Worm (Caenorhabditis elegans) whole organism, mixed stage, embryonic: Measurements from ENCODE around the gene srx-6.
"Not testable (repeated sequence)": the region's sequence is repeated elsewhere in the genome, so short reads cannot be mapped to it uniquely, and the experiment has no call there.

Experiments used
- M03D4.4 ChIP-seq: sonication (generic microtip); optimal IDR thresholded peaks from 2 replicates; lab custom pipeline; 2017; ENCODE audit warnings: mild to moderate bottlenecking, missing genetic modification characterization, missing compliant biosample characterization
- bed-3 ChIP-seq: fragments of 200-800 bp; sonication (Bioruptor generic); optimal IDR thresholded peaks from 3 replicates; lab custom pipeline; 2018; ENCODE audit warnings: mild to moderate bottlenecking, missing genetic modification characterization, moderate library complexity, missing compliant biosample characterization
- blmp-1 ChIP-seq: fragments of 150-350 bp; optimal IDR thresholded peaks from 2 replicates; lab custom pipeline; 2014; ENCODE audit warnings: missing biosample characterization, missing genetic modification characterization
- ceh-43 ChIP-seq: fragments of 200-800 bp; sonication (Bioruptor generic); optimal IDR thresholded peaks from 2 replicates; lab custom pipeline; 2018; ENCODE audit warnings: mild to moderate bottlenecking, missing genetic modification characterization, moderate library complexity, missing compliant biosample characterization
- ceh-83 ChIP-seq: fragments of 200-800 bp; sonication (Bioruptor generic); optimal IDR thresholded peaks from 2 replicates; lab custom pipeline; 2018; ENCODE audit warnings: mild to moderate bottlenecking, missing genetic modification characterization, missing compliant biosample characterization
- ces-1 ChIP-seq: fragments of 150-350 bp; optimal IDR thresholded peaks from 2 replicates; lab custom pipeline; 2014; ENCODE audit warnings: missing biosample characterization, missing genetic modification reagents, missing genetic modification characterization
- drap-1 ChIP-seq: fragments of 200-800 bp; sonication (Bioruptor generic); optimal IDR thresholded peaks from 3 replicates; lab custom pipeline; 2018; ENCODE audit warnings: mild to moderate bottlenecking, missing genetic modification characterization, missing compliant biosample characterization
- elt-1 ChIP-seq: sonication (generic microtip); optimal IDR thresholded peaks from 2 replicates; lab custom pipeline; 2017; ENCODE audit warnings: missing genetic modification characterization, mild to moderate bottlenecking, missing compliant biosample characterization, antibody characterized with exemption, moderate library complexity, borderline replicate concordance; ENCODE audit not compliant: insufficient read depth
- elt-3 ChIP-seq: fragments of 150-350 bp; optimal IDR thresholded peaks from 2 replicates; lab custom pipeline; 2014; ENCODE audit warnings: missing biosample characterization, missing genetic modification characterization
- ham-2 ChIP-seq: fragments of 200-800 bp; sonication (Bioruptor generic); optimal IDR thresholded peaks from 2 replicates; lab custom pipeline; 2018; ENCODE audit warnings: mild to moderate bottlenecking, missing genetic modification characterization, missing compliant biosample characterization
- hlh-1 ChIP-seq: fragments of 150-350 bp; optimal IDR thresholded peaks from 2 replicates; lab custom pipeline; 2014; ENCODE audit warnings: missing biosample characterization, missing genetic modification reagents, missing genetic modification characterization
- lin-13 ChIP-seq: fragments of 150-350 bp; optimal IDR thresholded peaks from 2 replicates; lab custom pipeline; 2014; ENCODE audit warnings: missing biosample characterization, missing genetic modification characterization
- lin-32 ChIP-seq: fragments of 200-800 bp; sonication (Bioruptor generic); optimal IDR thresholded peaks from 2 replicates; lab custom pipeline; 2018; ENCODE audit warnings: mild to moderate bottlenecking, missing genetic modification characterization, missing compliant biosample characterization
- lsy-2 ChIP-seq: fragments of 150-350 bp; optimal IDR thresholded peaks from 2 replicates; lab custom pipeline; 2014; ENCODE audit warnings: missing biosample characterization, missing genetic modification characterization
- mab-5 ChIP-seq: fragments of 150-350 bp; optimal IDR thresholded peaks from 2 replicates; lab custom pipeline; 2014; ENCODE audit warnings: missing biosample characterization, missing genetic modification characterization
- mep-1 ChIP-seq: fragments of 150-350 bp; optimal IDR thresholded peaks from 2 replicates; lab custom pipeline; 2017; ENCODE audit warnings: missing biosample characterization, missing genetic modification reagents, missing genetic modification characterization, inconsistent platforms
- mls-2 ChIP-seq: sonication (generic microtip); optimal IDR thresholded peaks from 2 replicates; lab custom pipeline; 2016; ENCODE audit warnings: mild to moderate bottlenecking, missing genetic modification characterization, moderate library complexity, missing compliant biosample characterization
- nhr-12 ChIP-seq: fragments of 150-350 bp; optimal IDR thresholded peaks from 2 replicates; lab custom pipeline; 2014; ENCODE audit warnings: missing biosample characterization, missing genetic modification characterization
- nhr-2 ChIP-seq: fragments of 150-350 bp; optimal IDR thresholded peaks from 2 replicates; lab custom pipeline; 2014; ENCODE audit warnings: missing biosample characterization, missing genetic modification characterization
- nhr-237 ChIP-seq: fragments of 150-350 bp; optimal IDR thresholded peaks from 2 replicates; lab custom pipeline; 2014; ENCODE audit warnings: missing biosample characterization, missing genetic modification characterization
- nhr-28 ChIP-seq: fragments of 150-350 bp; optimal IDR thresholded peaks from 2 replicates; lab custom pipeline; 2014; ENCODE audit warnings: missing biosample characterization, missing genetic modification characterization
- nhr-76 ChIP-seq: sonication (generic microtip); optimal IDR thresholded peaks from 2 replicates; lab custom pipeline; 2017; ENCODE audit warnings: missing biosample characterization, missing genetic modification characterization
- pha-4 ChIP-seq: fragments of 150-350 bp; optimal IDR thresholded peaks from 2 replicates; lab custom pipeline; 2018; ENCODE audit warnings: missing biosample characterization, missing genetic modification reagents, missing genetic modification characterization
- sem-2 ChIP-seq: fragments of 200-800 bp; sonication (Bioruptor generic); optimal IDR thresholded peaks from 2 replicates; lab custom pipeline; 2018; ENCODE audit warnings: mild to moderate bottlenecking, missing genetic modification characterization, missing compliant biosample characterization
- sptf-1 ChIP-seq: sonication (generic microtip); optimal IDR thresholded peaks from 2 replicates; lab custom pipeline; 2017; ENCODE audit warnings: mild to moderate bottlenecking, missing genetic modification characterization, moderate library complexity, missing compliant biosample characterization
- tbx-8 ChIP-seq: fragments of 200-800 bp; sonication (Bioruptor generic); optimal IDR thresholded peaks from 2 replicates; lab custom pipeline; 2018; ENCODE audit warnings: mild to moderate bottlenecking, missing genetic modification characterization, moderate library complexity, missing compliant biosample characterization
- unc-120 ChIP-seq: sonication (generic microtip); optimal IDR thresholded peaks from 2 replicates; lab custom pipeline; 2017; ENCODE audit warnings: missing genetic modification characterization, missing compliant biosample characterization; ENCODE audit not compliant: poor library complexity, severe bottlenecking
- unc-39 ChIP-seq: fragments of 150-350 bp; optimal IDR thresholded peaks from 2 replicates; lab custom pipeline; 2014; ENCODE audit warnings: missing biosample characterization, missing genetic modification characterization
- unc-62 ChIP-seq: fragments of 150-350 bp; optimal IDR thresholded peaks from 2 replicates; lab custom pipeline; 2014; ENCODE audit warnings: missing biosample characterization, missing genetic modification reagents, missing genetic modification characterization
- zip-8 ChIP-seq: fragments of 150-350 bp; optimal IDR thresholded peaks from 2 replicates; lab custom pipeline; 2014; ENCODE audit warnings: missing biosample characterization, missing genetic modification characterization
- ztf-11 ChIP-seq: fragments of 150-350 bp; optimal IDR thresholded peaks from 2 replicates; lab custom pipeline; 2014; ENCODE audit warnings: missing biosample characterization, missing genetic modification characterization

Gene srx-6

DNA sequence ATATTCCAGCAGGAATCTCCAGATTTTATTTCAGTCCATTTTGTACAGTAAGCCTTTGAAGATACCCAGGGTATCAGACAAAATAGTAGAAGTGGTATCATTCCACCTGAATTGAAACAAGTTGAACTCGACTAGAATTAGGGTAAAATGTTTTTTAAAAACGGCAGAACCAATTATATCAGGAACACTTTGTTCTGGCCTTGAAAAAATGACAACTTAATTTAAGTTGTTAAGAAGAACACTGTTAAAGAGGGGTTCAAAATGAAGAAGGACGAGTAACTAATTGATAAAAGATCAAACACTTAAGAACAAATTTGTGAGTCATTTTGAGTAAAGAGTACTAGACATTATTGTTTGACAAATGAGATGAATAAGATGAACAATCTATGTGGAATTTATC, 7.8 kb upstream of the srx-6 start, which contains the start of gene lmd-4:
lmd-4 (minus strand) TSS at position 101 of the 400 bp plus-strand sequence.
- TF ChIP-seq ham-2, result no peak
- TF ChIP-seq hlh-1 (tag; lab: Kevin White, UChicago), result no peak
- no peak for TF ChIP-seq sem-2 (GFP tag; lab: Kevin White, UChicago)
- TF ChIP-seq nhr-76 (tag; lab: Kevin White, UChicago), result no peak
- no peak for TF ChIP-seq sptf-1
- no peak for TF ChIP-seq M03D4.4 (tag; lab: Kevin White, UChicago)
- TF ChIP-seq blmp-1 (tag; lab: Kevin White, UChicago), result no peak
- TF ChIP-seq tbx-8 (GFP tag; lab: Kevin White, UChicago), result no peak
- TF ChIP-seq lin-32 (GFP tag; lab: Kevin White, UChicago), result no peak
- no peak for TF ChIP-seq bed-3 (GFP tag; lab: Kevin White, UChicago)
- no peak for TF ChIP-seq mls-2 (tag; lab: Kevin White, UChicago)
- TF ChIP-seq nhr-237 (tag; lab: Kevin White, UChicago), result no peak
- TF ChIP-seq ceh-43 (GFP tag; lab: Kevin White, UChicago), result no peak

DNA sequence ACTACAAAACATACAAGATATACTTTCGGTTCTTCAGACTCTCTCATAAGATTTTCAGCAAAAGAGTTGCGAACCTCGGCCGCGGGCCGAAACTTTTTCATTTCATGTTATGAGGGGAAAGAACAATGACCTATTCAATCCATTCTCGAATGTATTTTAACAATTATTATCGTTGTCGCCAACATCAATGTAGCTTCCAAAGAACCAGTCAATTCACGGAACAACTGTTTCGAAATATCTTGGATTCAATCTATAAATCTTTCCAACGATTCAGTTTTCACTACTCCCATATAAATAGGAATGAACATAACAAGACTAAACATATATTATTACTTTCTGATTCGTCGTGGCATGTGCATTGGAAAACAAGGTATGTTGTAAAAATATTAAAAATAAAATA, 6.0 kb downstream of the srx-6 start, which contains the start of gene F07G11.1:
F07G11.1 (plus strand) TSS at position 301 of the 400 bp plus-strand sequence.
- no peak for TF ChIP-seq unc-120 (tag; lab: Kevin White, UChicago)
- no peak for TF ChIP-seq pha-4 (tag; lab: Kevin White, UChicago)
- TF ChIP-seq elt-1 (tag; lab: Kevin White, UChicago), result no peak
- no peak for TF ChIP-seq ces-1 (GFP tag; lab: Kevin White, UChicago)
- TF ChIP-seq nhr-28 (tag; lab: Kevin White, UChicago), result no peak
- no peak for TF ChIP-seq elt-3
- no peak for TF ChIP-seq unc-39
- TF ChIP-seq ceh-43 (GFP tag; lab: Kevin White, UChicago), result no peak
- no peak for TF ChIP-seq nhr-2
- TF ChIP-seq sem-2 (GFP tag; lab: Kevin White, UChicago), result no peak
- no peak for TF ChIP-seq M03D4.4 (tag; lab: Kevin White, UChicago)
- no peak for TF ChIP-seq unc-62 (GFP tag; lab: Kevin White, UChicago)
- no peak for TF ChIP-seq ham-2
- TF ChIP-seq lin-13 (tag; lab: Kevin White, UChicago), result no peak
- TF ChIP-seq lsy-2 (tag; lab: Kevin White, UChicago), result no peak
- TF ChIP-seq drap-1, result no peak
- TF ChIP-seq tbx-8 (GFP tag; lab: Kevin White, UChicago), result no peak
- TF ChIP-seq sptf-1, result no peak

DNA sequence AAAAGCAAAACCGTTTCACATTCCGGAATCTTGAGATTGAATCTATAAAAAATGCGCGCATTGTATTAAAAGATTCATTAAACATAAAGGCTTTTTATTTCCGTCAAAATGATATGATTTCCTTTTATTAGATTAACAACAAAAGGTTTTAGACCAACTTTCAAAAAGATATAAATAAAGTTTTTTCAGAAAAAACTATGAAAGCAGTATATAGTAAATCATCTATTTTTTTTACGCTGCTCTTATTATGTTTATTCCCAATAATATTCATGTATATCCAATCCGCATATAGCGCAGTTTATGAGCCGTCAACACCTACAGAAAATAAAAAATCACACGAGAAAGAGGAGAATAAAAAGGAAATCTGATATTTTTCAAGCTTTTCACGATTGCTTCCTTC, 8.6 kb downstream of the srx-6 start, which contains the start of gene F07G11.2:
F07G11.2 (plus strand) TSS at position 301 of the 400 bp plus-strand sequence.
- not testable (repeated sequence) for TF ChIP-seq drap-1; M03D4.4 (tag; lab: Kevin White, UChicago); lsy-2 (tag; lab: Kevin White, UChicago)

DNA sequence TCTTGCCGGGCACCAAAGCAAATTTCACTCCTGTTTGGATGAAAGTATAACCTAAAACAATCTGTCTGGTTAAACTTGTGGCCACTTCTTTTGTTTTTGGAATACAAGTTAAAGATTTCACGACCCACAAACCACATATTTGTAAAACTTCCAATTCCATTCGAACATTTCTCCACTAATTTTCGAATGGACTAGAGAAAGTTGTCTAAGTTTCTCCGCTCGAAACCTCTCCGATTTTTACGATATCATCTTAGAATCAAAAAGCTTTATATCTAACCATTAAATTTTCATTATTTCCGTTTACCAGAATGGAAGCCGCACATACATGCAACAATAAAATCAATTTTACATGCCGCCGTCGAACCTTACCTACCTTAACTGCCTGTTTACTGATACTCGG, 14.7 kb downstream of the srx-6 start, which contains the start of gene F07G11.3:
F07G11.3 (plus strand) TSS at position 301 of the 400 bp plus-strand sequence.
- TF ChIP-seq mep-1 (tag; lab: Kevin White, UChicago) (no peak), nhr-28 (tag; lab: Kevin White, UChicago) (no peak), blmp-1 (tag; lab: Kevin White, UChicago) (no peak), hlh-1 (tag; lab: Kevin White, UChicago) (no peak), ceh-83 (no peak), ztf-11 (no peak), zip-8 (tag; lab: Kevin White, UChicago) (no peak), nhr-12 (no peak), sptf-1 (no peak)

DNA sequence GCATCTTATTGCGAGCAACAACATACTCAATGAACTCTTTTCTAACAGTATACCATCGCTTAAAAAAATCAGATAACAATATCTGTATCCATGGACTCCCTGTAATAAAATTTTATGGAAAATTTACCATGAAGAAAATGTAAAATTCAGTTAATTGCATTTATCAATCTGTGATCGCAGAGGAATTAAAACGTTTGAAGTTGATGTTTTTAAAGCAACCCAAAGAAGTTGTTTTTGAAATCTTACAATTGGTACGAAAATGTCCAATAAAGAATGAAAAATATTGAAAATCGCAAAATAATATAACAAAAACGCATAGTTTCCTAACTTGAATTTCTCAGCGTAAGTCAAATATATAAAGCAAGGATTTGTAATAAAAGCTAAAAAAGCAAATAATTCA, 15.9 kb downstream of the srx-6 start, which contains the start of gene srj-32:
srj-32 (minus strand) TSS at position 101 of the 400 bp plus-strand sequence.
- no peak for TF ChIP-seq bed-3 (GFP tag; lab: Kevin White, UChicago)

DNA sequence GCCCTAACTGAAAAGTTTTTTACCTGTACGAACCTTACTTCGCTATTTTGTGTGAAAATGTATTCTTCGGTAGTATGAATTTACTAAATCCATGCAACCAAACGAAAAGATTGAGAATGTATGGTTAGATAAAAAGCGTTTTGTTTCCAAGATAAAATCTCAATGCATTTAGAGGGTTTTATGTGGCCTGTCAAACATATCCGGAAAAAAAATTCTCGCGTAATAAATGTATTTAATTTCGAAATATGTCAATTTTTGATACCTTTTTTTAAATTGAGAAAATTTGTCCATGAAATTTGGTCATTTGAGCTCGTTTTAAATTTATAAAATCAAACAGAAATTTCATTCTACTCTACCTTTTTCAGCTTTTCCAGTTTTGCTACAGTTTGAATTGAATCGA, 17.9 kb downstream of the srx-6 start, which contains the start of gene F07G11.4:
F07G11.4 (minus strand) TSS at position 101 of the 400 bp plus-strand sequence.
- TF ChIP-seq lin-13 (tag; lab: Kevin White, UChicago) (no peak), ces-1 (GFP tag; lab: Kevin White, UChicago) (no peak), lin-32 (GFP tag; lab: Kevin White, UChicago) (no peak), mab-5 (tag; lab: Kevin White, UChicago) (no peak)
